Worm (Caenorhabditis elegans): Measurements from ENCODE around the gene ZK1055.7.

DNA sequence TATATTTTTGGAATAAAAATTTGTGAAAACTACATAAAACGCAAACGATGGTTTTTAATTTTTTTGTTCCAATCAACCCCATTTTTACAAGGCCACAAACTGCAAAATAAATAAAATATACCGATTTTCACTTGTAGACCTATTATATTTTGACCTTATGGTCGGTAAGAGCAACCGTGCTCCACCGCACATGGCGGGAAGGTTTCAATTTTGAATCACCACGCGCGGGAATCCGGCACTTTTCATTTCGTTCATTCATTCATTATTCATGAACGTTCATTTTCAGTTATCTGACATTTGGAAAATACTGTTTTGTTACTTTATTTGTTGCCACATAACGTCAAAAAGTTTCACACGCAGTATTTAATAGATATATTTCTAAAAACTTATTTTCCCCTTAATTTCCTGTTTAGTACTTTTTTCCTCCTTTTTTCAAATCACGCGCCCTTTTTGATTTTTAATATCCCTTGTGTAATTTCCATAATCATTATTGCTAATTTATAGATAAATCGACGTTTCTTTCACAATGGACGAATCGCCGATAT, 11.4 kb downstream of the ZK1055.7 start, which contains the start of gene hcp-1:
- no peak for TF ChIP-seq F13H6.1 (tag; optimal IDR thresholded peaks at IDR 0.05)
- no peak for TF ChIP-seq pha-4 (tag; optimal IDR thresholded peaks at IDR 0.05)
- no peak for TF ChIP-seq fax-1 (tag; optimal IDR thresholded peaks at IDR 0.05)
- TF ChIP-seq nfya-1 (tag; optimal IDR thresholded peaks at IDR 0.05) = no peak
- TF ChIP-seq tbx-2 (tag; optimal IDR thresholded peaks at IDR 0.05) = no peak
- TF ChIP-seq sox-4 (tag; optimal IDR thresholded peaks at IDR 0.05) = no peak
- TF ChIP-seq pax-1 (tag; optimal IDR thresholded peaks at IDR 0.05) = no peak
